Fruit fly (Drosophila melanogaster) S2 (cell line): Measurements from ENCODE around the gene CG42866.

Experiments
- CG8478 ChIP-seq: fragments of >200 bp; optimal IDR thresholded peaks from 2 replicates; lab custom pipeline; 2018
- CTCF ChIP-seq, 2 experiments: fragments of >200 bp; optimal IDR thresholded peaks; 2 replicates each; lab custom pipeline; 2018

- TF ChIP-seq CG8478 (lab: Kevin White, UChicago) (no peak), CTCF (optimal IDR thresholded peaks at IDR 0.05; lab: Kevin White, UChicago) (no peak)
Measured at dm6 chr2L:19961585-19961984, at the start of gene CG42866.
